Fruit fly (Drosophila melanogaster) whole organism, wandering third instar larva: ENCODE measurements around the gene COX5BL.

Source experiments
- CrebA ChIP-seq: fragments of 200-800 bp; sonication (Bioruptor generic); optimal IDR thresholded peaks from 2 replicates; lab custom pipeline; 2016; ENCODE audit warnings: missing biosample characterization, mild to moderate bottlenecking, missing genetic modification characterization, borderline replicate concordance
- Dfd ChIP-seq: fragments of >200 bp; optimal IDR thresholded peaks from 2 replicates; lab custom pipeline; 2017; ENCODE audit warnings: missing biosample characterization, missing genetic modification characterization

DNA sequence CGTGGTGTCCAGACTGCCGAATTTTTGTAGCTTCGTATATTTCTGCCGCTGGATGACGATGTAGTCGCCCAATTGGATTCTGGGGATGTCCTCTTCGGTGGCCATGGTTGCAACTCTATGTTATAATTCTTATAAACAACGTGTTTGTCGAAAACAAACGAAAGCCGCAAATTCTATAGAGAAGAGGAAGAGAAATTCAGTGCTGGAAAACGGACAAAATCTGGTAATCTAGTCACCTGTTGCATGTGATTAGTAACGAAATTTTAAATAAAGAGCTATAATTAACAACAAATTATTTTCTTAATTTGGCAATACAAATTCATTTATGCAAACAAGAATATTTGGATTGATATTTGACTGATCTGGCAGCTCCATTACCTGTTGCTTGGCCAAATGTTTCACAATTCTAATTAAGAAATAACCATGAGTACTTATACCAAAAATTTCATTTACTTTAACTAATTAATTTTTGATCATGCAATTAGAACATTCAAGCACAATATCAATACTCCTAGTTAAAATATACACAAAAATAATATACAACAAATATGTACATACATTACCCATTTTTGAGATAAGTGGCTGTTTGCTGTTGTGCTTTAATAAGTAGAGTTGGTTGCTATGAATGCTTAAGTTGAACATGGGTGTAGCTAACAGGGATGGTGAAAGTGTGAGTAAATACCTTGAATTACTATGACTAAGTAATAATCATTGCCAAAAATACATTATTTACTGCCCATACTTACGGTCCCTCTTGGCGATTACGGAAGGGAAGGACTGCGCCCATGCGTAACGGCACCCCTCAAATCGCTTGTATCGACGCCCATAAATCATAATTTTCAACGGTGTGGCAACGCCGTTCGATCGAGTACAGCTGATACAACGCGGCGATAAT, 2.5 kb downstream of the COX5BL start, which contains the start of the genes Trmt6 and Ent2:
- TF ChIP-seq Dfd (GFP tag; lab: Kevin White, UChicago) (no peak), CrebA (GFP tag; lab: Kevin White, UChicago) (no peak)
